Worm (Caenorhabditis elegans) whole organism, L1 larva: Measurements from ENCODE around the gene map-1.

ENCODE experiments used
- C04F5.9 ChIP-seq: sonication (generic microtip); optimal IDR thresholded peaks from 2 replicates; lab custom pipeline; 2016; ENCODE audit warnings: missing genetic modification characterization, missing compliant biosample characterization
- C16A3.4 ChIP-seq: fragments of 150-350 bp; optimal IDR thresholded peaks from 2 replicates; lab custom pipeline; 2014; ENCODE audit warnings: missing biosample characterization, missing genetic modification characterization
- C34B4.2 ChIP-seq: sonication (generic microtip); optimal IDR thresholded peaks from 2 replicates; lab custom pipeline; 2017; ENCODE audit warnings: mild to moderate bottlenecking, missing genetic modification characterization, missing compliant biosample characterization
- aly-2 ChIP-seq: fragments of 150-350 bp; optimal IDR thresholded peaks from 2 replicates; lab custom pipeline; 2014; ENCODE audit warnings: missing biosample characterization, missing genetic modification characterization
- ceh-8 ChIP-seq: fragments of 200-800 bp; sonication (Bioruptor generic); optimal IDR thresholded peaks from 2 replicates; lab custom pipeline; 2018; ENCODE audit warnings: mild to moderate bottlenecking, missing genetic modification characterization, moderate library complexity, missing compliant biosample characterization
- ceh-82 ChIP-seq, 3 experiments: fragments of 150-350 bp in 1 of 3; sonication (generic microtip) in 2 of 3; optimal IDR thresholded peaks; 2 replicates each; lab custom pipeline; 2014 to 2017; ENCODE audit warnings: missing biosample characterization in 3 of 3, missing genetic modification characterization in 3 of 3
- ceh-88 ChIP-seq: fragments of 200-800 bp; sonication (Bioruptor generic); IDR thresholded peaks from 2 replicates; pipeline ENCODE4 v1.3.6; 2022; ENCODE audit warnings: missing genetic modification characterization, missing compliant biosample characterization
- ceh-90 ChIP-seq: sonication (generic microtip); optimal IDR thresholded peaks from 2 replicates; lab custom pipeline; 2016; ENCODE audit warnings: missing genetic modification characterization, missing compliant biosample characterization
- ces-1 ChIP-seq: fragments of 150-350 bp; optimal IDR thresholded peaks from 2 replicates; lab custom pipeline; 2014; ENCODE audit warnings: missing biosample characterization, missing genetic modification reagents, missing genetic modification characterization
- efl-1 ChIP-seq, 4 experiments: fragments of 150-350 bp; optimal IDR thresholded peaks in 3 of 4; peaks in 1 of 4; 1 replicate in 1 of 4; 2 replicates in 3 of 4; lab custom pipeline; 2014; ENCODE audit warnings: missing biosample characterization in 2 of 4, missing genetic modification characterization in 2 of 4, missing genetic modification reagents in 2 of 4
- efl-3 ChIP-seq: fragments of 200-800 bp; sonication (Bioruptor generic); optimal IDR thresholded peaks from 2 replicates; lab custom pipeline; 2018; ENCODE audit warnings: mild to moderate bottlenecking, missing genetic modification characterization, missing compliant biosample characterization
- elt-2 ChIP-seq: sonication (generic microtip); optimal IDR thresholded peaks from 2 replicates; lab custom pipeline; 2016; ENCODE audit warnings: missing genetic modification characterization, mild to moderate bottlenecking, inconsistent platforms, missing compliant biosample characterization, missing genetic modification reagents
- ets-5 ChIP-seq: fragments of 200-800 bp; sonication (Bioruptor generic); IDR thresholded peaks from 2 replicates; pipeline ENCODE4 v1.3.6; 2022; ENCODE audit warnings: missing genetic modification characterization, missing compliant biosample characterization
- fkh-10 ChIP-seq: sonication (generic microtip); optimal IDR thresholded peaks from 2 replicates; lab custom pipeline; 2017; ENCODE audit warnings: missing biosample characterization, missing genetic modification reagents, missing genetic modification characterization
- fkh-4 ChIP-seq: sonication (generic microtip); optimal IDR thresholded peaks from 2 replicates; lab custom pipeline; 2016; ENCODE audit warnings: missing compliant biosample characterization, missing genetic modification characterization, borderline replicate concordance
- fkh-8 ChIP-seq: sonication (generic microtip); optimal IDR thresholded peaks from 2 replicates; lab custom pipeline; 2016; ENCODE audit warnings: mild to moderate bottlenecking, missing genetic modification characterization, missing compliant biosample characterization
- fos-1 ChIP-seq: fragments of 150-350 bp; optimal IDR thresholded peaks from 2 replicates; lab custom pipeline; 2014; ENCODE audit warnings: missing biosample characterization, missing genetic modification characterization
- grh-1 ChIP-seq: fragments of 200-800 bp; sonication (Bioruptor generic); IDR thresholded peaks from 2 replicates; pipeline ENCODE4 v1.3.6; 2022; ENCODE audit warnings: missing genetic modification reagents, missing genetic modification characterization, missing compliant biosample characterization
- hlh-4 ChIP-seq: sonication (generic microtip); optimal IDR thresholded peaks from 2 replicates; lab custom pipeline; 2016; ENCODE audit warnings: mild to moderate bottlenecking, missing genetic modification characterization, missing compliant biosample characterization
- hpl-2 ChIP-seq: fragments of 150-350 bp; optimal IDR thresholded peaks from 2 replicates; lab custom pipeline; 2014; ENCODE audit warnings: missing biosample characterization, missing genetic modification reagents, missing genetic modification characterization
- isw-1 ChIP-seq: fragments of 200-800 bp; sonication (Bioruptor generic); IDR thresholded peaks from 2 replicates; pipeline ENCODE4 v1.3.6; 2022; ENCODE audit warnings: missing genetic modification characterization, missing compliant biosample characterization
- lin-15B ChIP-seq: fragments of 150-350 bp; sonication (generic microtip); optimal IDR thresholded peaks from 3 replicates; lab custom pipeline; 2014; ENCODE audit warnings: missing biosample characterization, missing genetic modification characterization
- lin-35 ChIP-seq, 2 experiments: fragments of 150-350 bp; optimal IDR thresholded peaks; 2 replicates each; lab custom pipeline; 2014; ENCODE audit warnings: missing biosample characterization in 2 of 2, missing genetic modification characterization in 2 of 2, missing genetic modification reagents in 2 of 2
- nhr-11 ChIP-seq: fragments of 150-350 bp; optimal IDR thresholded peaks from 2 replicates; lab custom pipeline; 2014; ENCODE audit warnings: missing biosample characterization, missing genetic modification characterization
- nhr-19 ChIP-seq: fragments of 200-800 bp; sonication (Bioruptor generic); conservative IDR thresholded peaks from 2 replicates; pipeline ENCODE4 v1.3.6; 2022; ENCODE audit warnings: missing genetic modification characterization, missing compliant biosample characterization
- nhr-20 ChIP-seq: sonication (generic microtip); optimal IDR thresholded peaks from 2 replicates; lab custom pipeline; 2016; ENCODE audit warnings: mild to moderate bottlenecking, missing genetic modification characterization, missing compliant biosample characterization
- nhr-237 ChIP-seq: fragments of 150-350 bp; optimal IDR thresholded peaks from 2 replicates; lab custom pipeline; 2014; ENCODE audit warnings: missing biosample characterization, missing genetic modification characterization
- nhr-28 ChIP-seq: fragments of 150-350 bp; optimal IDR thresholded peaks from 2 replicates; lab custom pipeline; 2014; ENCODE audit warnings: missing biosample characterization, missing genetic modification characterization
- nhr-47 ChIP-seq: sonication (generic microtip); optimal IDR thresholded peaks from 2 replicates; lab custom pipeline; 2016; ENCODE audit warnings: mild to moderate bottlenecking, missing genetic modification characterization, moderate library complexity, missing compliant biosample characterization
- nhr-71 ChIP-seq: sonication (generic microtip); optimal IDR thresholded peaks from 2 replicates; lab custom pipeline; 2016; ENCODE audit warnings: mild to moderate bottlenecking, missing genetic modification characterization, moderate library complexity, missing compliant biosample characterization
- nhr-76 ChIP-seq: sonication (generic microtip); optimal IDR thresholded peaks from 2 replicates; lab custom pipeline; 2017; ENCODE audit warnings: missing biosample characterization, missing genetic modification characterization
- nhr-85 ChIP-seq: sonication (generic microtip); peaks from one replicate; lab custom pipeline; 2016; ENCODE audit warnings: missing genetic modification characterization, inconsistent platforms, missing compliant biosample characterization
- pag-3 ChIP-seq: sonication (generic microtip); optimal IDR thresholded peaks from 2 replicates; lab custom pipeline; 2017; ENCODE audit warnings: missing genetic modification characterization, mild to moderate bottlenecking, missing compliant biosample characterization, antibody characterized with exemption, borderline replicate concordance; ENCODE audit not compliant: insufficient read depth
- sox-4 ChIP-seq: sonication (generic microtip); optimal IDR thresholded peaks from 2 replicates; lab custom pipeline; 2016; ENCODE audit warnings: missing genetic modification characterization, missing compliant biosample characterization
- swsn-7 ChIP-seq: sonication (generic microtip); optimal IDR thresholded peaks from 2 replicates; lab custom pipeline; 2016; ENCODE audit warnings: missing genetic modification characterization, missing compliant biosample characterization
- tbx-2 ChIP-seq: sonication (generic microtip); optimal IDR thresholded peaks from 2 replicates; lab custom pipeline; 2016; ENCODE audit warnings: missing genetic modification characterization, missing compliant biosample characterization
- unc-130 ChIP-seq: fragments of 150-350 bp; optimal IDR thresholded peaks from 2 replicates; lab custom pipeline; 2017; ENCODE audit warnings: missing biosample characterization, missing genetic modification characterization, inconsistent platforms
- unc-30 ChIP-seq: sonication (generic microtip); optimal IDR thresholded peaks from 2 replicates; lab custom pipeline; 2017; ENCODE audit warnings: missing biosample characterization, missing genetic modification characterization
- unc-86 ChIP-seq: sonication (generic microtip); optimal IDR thresholded peaks from 2 replicates; lab custom pipeline; 2016; ENCODE audit warnings: missing genetic modification characterization, missing compliant biosample characterization
- unc-98 ChIP-seq: fragments of 200-800 bp; sonication (Bioruptor generic); IDR thresholded peaks from 2 replicates; pipeline ENCODE4 v1.3.6; 2022; ENCODE audit warnings: missing genetic modification characterization, missing compliant biosample characterization
- zag-1 ChIP-seq: fragments of 150-350 bp; optimal IDR thresholded peaks from 2 replicates; lab custom pipeline; 2014; ENCODE audit warnings: missing biosample characterization, missing genetic modification characterization
- zip-4 ChIP-seq: fragments of 200-800 bp; sonication (Bioruptor generic); optimal IDR thresholded peaks from 2 replicates; lab custom pipeline; 2018; ENCODE audit warnings: mild to moderate bottlenecking, missing genetic modification characterization, moderate library complexity, missing compliant biosample characterization

The map-1 gene

DNA sequence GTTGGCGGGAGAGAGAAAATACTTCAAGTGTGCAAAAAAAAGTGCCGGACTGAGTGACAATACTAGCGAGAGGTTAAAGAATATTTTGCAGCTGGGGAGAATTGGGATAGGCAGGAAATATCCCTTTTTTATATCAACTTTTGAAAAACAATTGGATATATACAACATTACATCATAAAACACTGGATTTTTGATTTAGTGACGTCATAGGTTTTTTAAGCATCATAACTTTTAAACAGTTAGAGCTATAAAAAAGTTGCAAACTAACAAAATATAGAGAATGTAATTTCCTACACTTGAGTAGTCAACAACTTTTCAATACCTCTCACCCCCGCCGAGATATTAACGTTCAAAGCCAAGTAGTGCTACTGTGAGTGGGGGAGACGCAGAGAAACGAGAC lies 24.1 kb upstream of the map-1 start:
- TF ChIP-seq zip-4 (GFP tag; lab: Kevin White, UChicago) (no peak), nhr-237 (tag; lab: Kevin White, UChicago) (no peak), lin-15B (no peak), pag-3 (no peak), nhr-28 (tag; lab: Kevin White, UChicago) (no peak), zag-1 (tag; lab: Kevin White, UChicago) (no peak), nhr-19 (GFP tag; lab: Robert Waterston, UW) (no peak)
- TF ChIP-seq, all 84 proteins: peak for 0

DNA sequence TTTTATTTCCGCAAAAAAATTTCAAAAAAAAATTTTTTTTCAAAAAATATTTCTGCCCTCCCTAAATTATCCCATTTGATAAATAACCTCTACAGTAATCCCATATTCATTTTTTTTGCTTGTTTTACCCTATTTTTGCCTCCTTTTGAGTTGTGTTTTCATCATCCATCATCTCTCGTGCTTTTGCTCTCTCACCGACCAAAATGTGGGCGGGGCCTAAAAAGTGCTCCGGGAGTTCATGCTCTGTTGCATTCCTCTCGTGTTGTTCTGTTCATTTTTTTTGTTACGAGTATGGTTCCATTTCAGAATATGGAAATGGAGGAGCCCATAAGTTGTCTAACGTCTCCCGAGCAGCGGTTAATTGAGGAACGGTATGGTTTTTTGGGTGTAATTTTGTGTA lies 22.5 kb upstream of the map-1 start, which contains the start of gene Y37E11AL.1:
TSS of gene Y37E11AL.1 (plus strand) at position 301 of the 400 bp plus-strand sequence.
- TF ChIP-seq nhr-47 (no peak), fos-1 (tag; lab: Kevin White, UChicago) (no peak), ces-1 (no peak)

- peak; percentile 52 for TF ChIP-seq nhr-85 (tag; lab: Kevin White, UChicago)
- no peak for TF ChIP-seq ceh-88 (GFP tag; lab: Robert Waterston, UW)
- TF ChIP-seq efl-1 (optimal IDR thresholded peaks at IDR 0.05; lab: Kevin White, UChicago) = no peak
- peak in 1 of 2 experiments; percentile 6 for TF ChIP-seq efl-1 (GFP tag; optimal IDR thresholded peaks at IDR 0.05 in 1 of 2; lab: Kevin White, UChicago)
Measured at ce11 chrIV:3701892-3702291, 15.2 kb upstream of the map-1 start, which contains the start of gene Y37E11AL.12. Y37E11AL.12 (minus strand) TSS chrIV:3701992.

DNA sequence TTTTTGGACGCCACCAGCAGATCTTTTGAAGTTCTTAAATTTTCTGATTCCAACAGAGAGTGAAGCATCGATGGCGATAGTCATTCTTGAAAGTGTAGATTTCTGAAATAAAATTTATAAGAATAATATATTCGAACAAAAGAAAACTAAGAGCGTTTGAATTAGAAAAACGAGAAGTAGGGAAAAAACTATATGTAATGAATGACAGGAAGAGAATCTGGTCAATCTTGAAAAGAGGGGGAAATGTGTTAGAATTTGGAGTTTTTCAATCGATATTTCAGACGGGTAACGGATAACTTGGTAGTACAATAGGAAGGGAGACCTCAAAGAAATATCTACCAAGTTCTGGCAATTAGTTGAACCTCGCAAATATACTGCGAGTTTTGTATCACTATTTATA lies 13.9 kb upstream of the map-1 start, which contains the start of gene Y37E11AL.9:
TSS of gene Y37E11AL.9 (minus strand) at position 101 of the 400 bp plus-strand sequence.
- no peak for TF ChIP-seq nhr-47

ce11 chrIV:3698201-3698600 lies 11.5 kb upstream of the map-1 start, which contains the start of gene Y37E11AL.2:
Y37E11AL.2 (plus strand) TSS chrIV:3698501.
- TF ChIP-seq aly-2 (tag; lab: Kevin White, UChicago) (no peak), isw-1 (GFP tag; lab: Robert Waterston, UW) (no peak), ceh-8 (GFP tag; lab: Kevin White, UChicago) (no peak), swsn-7 (tag; lab: Kevin White, UChicago) (no peak), ceh-90 (tag; lab: Kevin White, UChicago) (no peak), nhr-71 (tag; lab: Kevin White, UChicago) (no peak), ets-5 (no peak), hpl-2 (GFP tag; lab: Kevin White, UChicago) (no peak), hlh-4 (tag; lab: Kevin White, UChicago) (no peak), fkh-4 (tag; lab: Kevin White, UChicago) (no peak), C04F5.9 (tag; lab: Kevin White, UChicago) (no peak), nhr-28 (tag; lab: Kevin White, UChicago) (no peak), unc-86 (tag; lab: Kevin White, UChicago) (no peak)

DNA sequence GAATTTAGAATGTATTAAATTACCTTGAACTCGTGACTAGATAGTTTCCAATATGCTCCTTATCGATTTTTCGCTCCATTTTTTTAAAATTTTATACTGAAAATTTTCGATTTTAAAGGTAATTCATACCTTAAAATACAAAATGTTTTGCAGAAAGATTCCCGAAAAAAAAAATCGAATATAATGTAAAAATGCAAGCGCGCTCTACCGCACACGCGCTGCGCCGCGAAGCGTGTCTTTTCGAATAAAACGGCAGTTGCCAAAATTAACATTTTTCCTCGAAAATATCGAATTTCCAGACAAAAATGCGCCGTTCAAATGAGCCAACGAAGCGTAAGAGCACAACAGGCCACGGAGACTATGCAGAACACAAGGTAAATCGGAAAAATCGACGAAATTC lies 8.0 kb upstream of the map-1 start, which contains the start of the genes taf-6.2 and Y37E11AL.3:
TSS of gene taf-6.2 (minus strand) at position 96 of the 400 bp plus-strand sequence.
TSS of gene Y37E11AL.3 (plus strand) at position 298 of the 400 bp plus-strand sequence.
- TF ChIP-seq hlh-4 (tag; lab: Kevin White, UChicago) (no peak), fkh-4 (tag; lab: Kevin White, UChicago) (peak; percentile 12), sox-4 (tag; lab: Kevin White, UChicago) (no peak), unc-86 (tag; lab: Kevin White, UChicago) (no peak), nhr-11 (tag; lab: Kevin White, UChicago) (no peak), isw-1 (GFP tag; lab: Robert Waterston, UW) (peak; percentile 37; the same call in 1 of the 2 replicates), zag-1 (tag; lab: Kevin White, UChicago) (no peak), C34B4.2 (tag; lab: Kevin White, UChicago) (no peak), unc-98 (GFP tag; lab: Robert Waterston, UW) (no peak), nhr-76 (no peak), efl-3 (GFP tag; lab: Kevin White, UChicago) (no peak), fkh-8 (tag; lab: Kevin White, UChicago) (peak; percentile 5), ceh-8 (GFP tag; lab: Kevin White, UChicago) (no peak), lin-35 (GFP tag; optimal IDR thresholded peaks at IDR 0.05; lab: Kevin White, UChicago) (peak; percentile 90 to 96), grh-1 (GFP tag; lab: Robert Waterston, UW) (no peak), nhr-47 (peak; percentile 75), unc-130 (tag; lab: Kevin White, UChicago) (peak; percentile 61), fkh-10 (GFP tag; lab: Kevin White, UChicago) (no peak), swsn-7 (tag; lab: Kevin White, UChicago) (peak; percentile 49), C16A3.4 (tag; lab: Kevin White, UChicago) (peak; percentile 77), ceh-82 (tag; optimal IDR thresholded peaks at IDR 0.05; lab: Kevin White, UChicago) (peak; percentile 0 to 69 (median 60)), unc-30 (tag; lab: Kevin White, UChicago) (no peak), nhr-20 (tag; lab: Kevin White, UChicago) (no peak), elt-2 (tag; lab: Kevin White, UChicago) (no peak), tbx-2 (peak; percentile 58)
